Fruit fly (Drosophila melanogaster) whole organism, embryonic: Measurements from ENCODE around the gene Vha16-5.

ENCODE experiments used
- CG12236 ChIP-seq: fragments of 200-800 bp; sonication (Bioruptor generic); optimal IDR thresholded peaks from 2 replicates; lab custom pipeline; 2016; ENCODE audit warnings: missing biosample characterization, missing genetic modification characterization
- Gug ChIP-seq: fragments of 200-800 bp; sonication (Bioruptor generic); IDR thresholded peaks from 4 replicates; pipeline ENCODE4 v1.3.6; 2022; ENCODE audit warnings: missing biosample characterization, missing genetic modification characterization
- Nf-YA ChIP-seq: fragments of 200-800 bp; sonication (Bioruptor generic); IDR thresholded peaks from 2 replicates; pipeline ENCODE4 v1.3.6; 2022; ENCODE audit warnings: missing biosample characterization, missing genetic modification characterization
- nom ChIP-seq: fragments of 200-800 bp; sonication (Bioruptor generic); optimal IDR thresholded peaks from 2 replicates; lab custom pipeline; 2017; ENCODE audit warnings: missing biosample characterization, missing genetic modification characterization, mild to moderate bottlenecking, moderate library complexity, missing genetic modification reagents
- usp ChIP-seq: fragments of >200 bp; optimal IDR thresholded peaks from 2 replicates; lab custom pipeline; 2017; ENCODE audit warnings: missing biosample characterization, missing genetic modification characterization

dm6 chr2L:10752668-10753067 is 15.8 kb upstream of the Vha16-5 start:
- TF ChIP-seq Nf-YA (GFP tag; lab: Robert Waterston, UW) (no peak), nom (GFP tag; lab: Kevin White, UChicago) (no peak), Gug (no peak), CG12236 (GFP tag; lab: Kevin White, UChicago) (no peak), usp (GFP tag; lab: Kevin White, UChicago) (no peak)
